Fruit fly (Drosophila melanogaster): ENCODE measurements around the gene CG31178.

DNA sequence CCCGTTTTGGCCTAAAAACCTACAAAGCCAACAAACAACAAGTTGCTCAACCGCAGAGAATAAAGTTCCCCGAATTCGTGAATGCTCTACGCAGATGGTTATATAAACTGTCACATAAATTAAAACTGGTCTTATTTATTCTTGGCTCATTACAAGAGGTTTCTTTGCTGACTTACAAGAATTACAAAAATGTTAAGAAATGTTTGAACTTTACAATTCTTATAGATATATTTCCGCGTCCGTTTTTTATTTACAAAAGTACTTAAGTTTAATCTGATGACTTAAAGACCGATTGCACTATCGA lies 37.4 kb upstream of the CG31178 start:
- TF ChIP-seq CG8478 (optimal IDR thresholded peaks at IDR 0.05) (no peak), pan (optimal IDR thresholded peaks at IDR 0.05) (no peak), psq (optimal IDR thresholded peaks at IDR 0.05) (no peak), usp (GFP tag; optimal IDR thresholded peaks at IDR 0.05) (no peak), Dll (optimal IDR thresholded peaks at IDR 0.05) (no peak)

All from whole organism.